Fruit fly (Drosophila melanogaster) whole organism, embryonic: ENCODE measurements around the gene Art9.

ENCODE experiments used
- Antp ChIP-seq: fragments of 200-800 bp; sonication (Bioruptor generic); optimal IDR thresholded peaks from 3 replicates; lab custom pipeline; 2016; ENCODE audit warnings: missing biosample characterization, missing genetic modification characterization
- Awh ChIP-seq: fragments of 200-800 bp; sonication (Bioruptor generic); IDR thresholded peaks from 2 replicates; pipeline ENCODE4, ENCODE4 v1.3.6; 2022; ENCODE audit warnings: missing biosample characterization, missing genetic modification characterization
- BEAF-32 ChIP-seq: fragments of 200-800 bp; sonication (Bioruptor generic); optimal IDR thresholded peaks from 3 replicates; lab custom pipeline; 2017; ENCODE audit warnings: missing biosample characterization, missing genetic modification characterization, mild to moderate bottlenecking, moderate library complexity, missing genetic modification reagents
- Blimp-1 ChIP-seq: fragments of 200-800 bp; sonication (Bioruptor generic); optimal IDR thresholded peaks from 3 replicates; lab custom pipeline; 2018; ENCODE audit warnings: missing biosample characterization, missing genetic modification characterization, mild to moderate bottlenecking, moderate library complexity, missing genetic modification reagents
- CG11695 ChIP-seq: fragments of 200-800 bp; sonication (Bioruptor generic); IDR thresholded peaks from 3 replicates; pipeline ENCODE4 v1.3.6; 2022; ENCODE audit warnings: missing biosample characterization, missing genetic modification characterization
- CG12155 ChIP-seq: fragments of 200-800 bp; sonication (Bioruptor generic); optimal IDR thresholded peaks from 3 replicates; lab custom pipeline; 2016; ENCODE audit warnings: missing biosample characterization, missing genetic modification characterization
- CG12744 ChIP-seq: fragments of 200-800 bp; sonication (Bioruptor generic); optimal IDR thresholded peaks from 2 replicates; lab custom pipeline; 2016; ENCODE audit warnings: missing biosample characterization, missing genetic modification characterization
- CG14441 ChIP-seq: fragments of 200-800 bp; sonication (Bioruptor generic); IDR thresholded peaks from 2 replicates; pipeline ENCODE4 v1.3.6; 2022; ENCODE audit warnings: missing biosample characterization, missing genetic modification characterization
- CG15073 ChIP-seq: fragments of 200-800 bp; sonication (Bioruptor generic); optimal IDR thresholded peaks from 2 replicates; lab custom pipeline; 2016; ENCODE audit warnings: missing biosample characterization, missing genetic modification characterization
- CG17568 ChIP-seq: fragments of 200-800 bp; sonication (Bioruptor generic); optimal IDR thresholded peaks from 2 replicates; lab custom pipeline; 2018; ENCODE audit warnings: missing biosample characterization, mild to moderate bottlenecking, missing genetic modification characterization, moderate library complexity
- CG17912 ChIP-seq: fragments of 200-800 bp; sonication (Bioruptor generic); optimal IDR thresholded peaks from 2 replicates; lab custom pipeline; 2018; ENCODE audit warnings: missing biosample characterization, mild to moderate bottlenecking, missing genetic modification characterization
- CG18619 ChIP-seq: fragments of 200-800 bp; sonication (Bioruptor generic); optimal IDR thresholded peaks from 3 replicates; lab custom pipeline; 2017; ENCODE audit warnings: missing biosample characterization, mild to moderate bottlenecking, missing genetic modification characterization
- CG2678 ChIP-seq: fragments of 200-800 bp; sonication (Bioruptor generic); optimal IDR thresholded peaks from 3 replicates; lab custom pipeline; 2019; ENCODE audit warnings: missing biosample characterization, mild to moderate bottlenecking, missing genetic modification characterization, moderate library complexity
- CG3281 ChIP-seq: fragments of 200-800 bp; sonication (Bioruptor generic); optimal IDR thresholded peaks from 3 replicates; lab custom pipeline; 2017; ENCODE audit warnings: missing biosample characterization, mild to moderate bottlenecking, missing genetic modification characterization
- CG6175 ChIP-seq: fragments of 200-800 bp; sonication (Bioruptor generic); IDR thresholded peaks from 3 replicates; pipeline ENCODE4 v1.3.6; 2022; ENCODE audit warnings: missing biosample characterization, missing genetic modification characterization
- CG9932 ChIP-seq: fragments of 200-800 bp; sonication (Bioruptor generic); IDR thresholded peaks from 2 replicates; pipeline ENCODE4 v1.3.6; 2022; ENCODE audit warnings: missing biosample characterization, missing genetic modification characterization
- CoRest ChIP-seq: fragments of 200-800 bp; sonication (Bioruptor generic); optimal IDR thresholded peaks from 3 replicates; lab custom pipeline; 2018; ENCODE audit warnings: missing biosample characterization, mild to moderate bottlenecking, missing genetic modification characterization, moderate library complexity
- Dad ChIP-seq: fragments of 200-800 bp; sonication (Bioruptor generic); optimal IDR thresholded peaks from 3 replicates; lab custom pipeline; 2016; ENCODE audit warnings: missing biosample characterization, missing genetic modification characterization
- Dbx ChIP-seq: fragments of 200-800 bp; sonication (Bioruptor generic); IDR thresholded peaks from 3 replicates; pipeline ENCODE4 v1.3.6; 2022; ENCODE audit warnings: missing biosample characterization, missing genetic modification characterization
- HLH54F ChIP-seq: fragments of 200-800 bp; sonication (Bioruptor generic); optimal IDR thresholded peaks from 3 replicates; lab custom pipeline; 2016; ENCODE audit warnings: missing biosample characterization, missing genetic modification characterization
- MBD-R2 ChIP-seq: fragments of 200-800 bp; sonication (Bioruptor generic); IDR thresholded peaks from 2 replicates; pipeline ENCODE4 v1.3.6; 2022; ENCODE audit warnings: missing biosample characterization, missing genetic modification characterization
- Max ChIP-seq: fragments of 200-800 bp; sonication (Bioruptor generic); optimal IDR thresholded peaks from 2 replicates; lab custom pipeline; 2016; ENCODE audit warnings: missing biosample characterization, mild to moderate bottlenecking, missing genetic modification characterization
- NC2α ChIP-seq: fragments of 200-800 bp; sonication (Bioruptor generic); optimal IDR thresholded peaks from 2 replicates; lab custom pipeline; 2016; ENCODE audit warnings: missing biosample characterization, missing genetic modification characterization
- Pdp1 ChIP-seq, 2 experiments: fragments of 200-800 bp; sonication (Bioruptor generic); optimal IDR thresholded peaks; 3 replicates each; lab custom pipeline; 2016; ENCODE audit warnings: missing biosample characterization in 2 of 2, missing genetic modification characterization in 2 of 2, mild to moderate bottlenecking in 1 of 2, moderate library complexity in 1 of 2
- Side ChIP-seq: fragments of 200-800 bp; sonication (Bioruptor generic); optimal IDR thresholded peaks from 2 replicates; lab custom pipeline; 2016; ENCODE audit warnings: missing biosample characterization, missing genetic modification characterization
- YL-1 ChIP-seq: fragments of 200-800 bp; sonication (Bioruptor generic); optimal IDR thresholded peaks from 3 replicates; lab custom pipeline; 2017; ENCODE audit warnings: missing biosample characterization, mild to moderate bottlenecking, missing genetic modification characterization
- ash1 ChIP-seq: fragments of 200-800 bp; sonication (Bioruptor generic); optimal IDR thresholded peaks from 2 replicates; lab custom pipeline; 2018; ENCODE audit warnings: missing biosample characterization, mild to moderate bottlenecking, missing genetic modification characterization
- az2 ChIP-seq: fragments of 200-800 bp; sonication (Bioruptor generic); optimal IDR thresholded peaks from 3 replicates; lab custom pipeline; 2016; ENCODE audit warnings: missing biosample characterization, missing genetic modification characterization
- bbx ChIP-seq: fragments of 200-800 bp; sonication (Bioruptor generic); IDR thresholded peaks from 2 replicates; pipeline ENCODE4 v1.3.6; 2022; ENCODE audit warnings: missing biosample characterization, missing genetic modification characterization; ENCODE audit not compliant: partially characterized antibody
- cad ChIP-seq: fragments of >200 bp; optimal IDR thresholded peaks from 2 replicates; lab custom pipeline; 2017; ENCODE audit warnings: missing biosample characterization, missing genetic modification characterization
- cas ChIP-seq: fragments of 200-800 bp; sonication (Bioruptor generic); IDR thresholded peaks from 2 replicates; pipeline ENCODE4 v1.3.6; 2022; ENCODE audit warnings: missing biosample characterization, missing genetic modification characterization
- dimm ChIP-seq: fragments of 200-800 bp; sonication (Bioruptor generic); IDR thresholded peaks from 2 replicates; pipeline ENCODE4 v1.3.6; 2022; ENCODE audit warnings: missing biosample characterization, missing genetic modification characterization
- dm ChIP-seq: fragments of 200-800 bp; sonication (Bioruptor generic); optimal IDR thresholded peaks from 3 replicates; lab custom pipeline; 2016; ENCODE audit warnings: missing biosample characterization, missing genetic modification characterization
- emc ChIP-seq: fragments of 200-800 bp; sonication (Bioruptor generic); optimal IDR thresholded peaks from 2 replicates; lab custom pipeline; 2016; ENCODE audit warnings: missing biosample characterization, missing genetic modification characterization
- fu2 ChIP-seq: fragments of 200-800 bp; sonication (Bioruptor generic); optimal IDR thresholded peaks from 2 replicates; lab custom pipeline; 2016; ENCODE audit warnings: missing biosample characterization, missing genetic modification characterization
- ham ChIP-seq: fragments of 200-800 bp; sonication (Bioruptor generic); IDR thresholded peaks from 2 replicates; pipeline ENCODE4 v1.3.6; 2022; ENCODE audit warnings: missing biosample characterization, missing genetic modification characterization
- jumu ChIP-seq: fragments of 200-800 bp; sonication (Bioruptor generic); optimal IDR thresholded peaks from 3 replicates; lab custom pipeline; 2016; ENCODE audit warnings: missing biosample characterization, missing genetic modification characterization
- kni ChIP-seq: fragments of 200-800 bp; sonication (Bioruptor generic); optimal IDR thresholded peaks from 3 replicates; lab custom pipeline; 2017; ENCODE audit warnings: mild to moderate bottlenecking, missing biosample characterization, missing genetic modification reagents, missing genetic modification characterization
- lmd ChIP-seq: fragments of 200-800 bp; sonication (Bioruptor generic); IDR thresholded peaks from 2 replicates; pipeline ENCODE4 v1.3.6; 2022; ENCODE audit warnings: missing biosample characterization, missing genetic modification characterization
- lola ChIP-seq, 3 experiments: fragments of >200 bp in 2 of 3; fragments of 200-800 bp in 1 of 3; sonication (Bioruptor generic) in 1 of 3; optimal IDR thresholded peaks; 2 replicates each; lab custom pipeline; 2017 to 2019; ENCODE audit warnings: missing biosample characterization in 3 of 3, missing genetic modification characterization in 3 of 3, mild to moderate bottlenecking in 1 of 3, moderate library complexity in 1 of 3
- nmo ChIP-seq: fragments of 200-800 bp; sonication (Bioruptor generic); optimal IDR thresholded peaks from 2 replicates; lab custom pipeline; 2018; ENCODE audit warnings: missing biosample characterization, mild to moderate bottlenecking, missing genetic modification characterization, moderate library complexity
- scrt ChIP-seq: fragments of 200-800 bp; sonication (Bioruptor generic); optimal IDR thresholded peaks from 2 replicates; lab custom pipeline; 2018; ENCODE audit warnings: missing biosample characterization, mild to moderate bottlenecking, missing genetic modification characterization, moderate library complexity
- sens ChIP-seq: fragments of 200-800 bp; sonication (Bioruptor generic); peaks from one replicate; lab custom pipeline; 2016; ENCODE audit warnings: missing biosample characterization, missing genetic modification characterization
- sisA ChIP-seq: fragments of 200-800 bp; sonication (Bioruptor generic); IDR thresholded peaks from 2 replicates; pipeline ENCODE4 v1.3.6; 2022; ENCODE audit warnings: missing biosample characterization, missing genetic modification characterization
- slbo ChIP-seq: fragments of 200-800 bp; sonication (Bioruptor generic); IDR thresholded peaks from 2 replicates; pipeline ENCODE4 v1.3.6; 2022; ENCODE audit warnings: missing biosample characterization, missing genetic modification characterization
- tx ChIP-seq: fragments of 200-800 bp; sonication (Bioruptor generic); optimal IDR thresholded peaks from 2 replicates; lab custom pipeline; 2016; ENCODE audit warnings: missing biosample characterization, missing genetic modification characterization
- yki ChIP-seq: fragments of >200 bp; optimal IDR thresholded peaks from 3 replicates; lab custom pipeline; 2018

The Art9 gene

dm6 chr3R:13914760-13915417 is 28.4 kb downstream of the Art9 start (continued):
- TF ChIP-seq Antp (GFP tag; lab: Kevin White, UChicago) = peak; percentile 75
- no peak for TF ChIP-seq yki (lab: Kevin White, UChicago)
- peak; percentile 85 for TF ChIP-seq CG2678 (tag; lab: Kevin White, UChicago)
- peak in 1 of 3 experiments; percentile 69 for TF ChIP-seq lola (GFP tag; optimal IDR thresholded peaks at IDR 0.05; lab: Kevin White, UChicago)
- peak; percentile 68; the same call in 2 of the 3 replicates for TF ChIP-seq Dbx (GFP tag; lab: Robert Waterston, UW)
- TF ChIP-seq jumu (GFP tag; lab: Kevin White, UChicago) = peak; percentile 70
- TF ChIP-seq fu2 (GFP tag; lab: Kevin White, UChicago) = peak; percentile 47
- TF ChIP-seq cas (GFP tag; lab: Robert Waterston, UW) = 0 out of 2 replicates have a peak, but pooled peaks have one; percentile 33
- peak; percentile 76 for TF ChIP-seq az2 (GFP tag; lab: Kevin White, UChicago)
- TF ChIP-seq CoRest (tag; lab: Kevin White, UChicago) = peak; percentile 83
- peak; percentile 86 for TF ChIP-seq CG14441 (GFP tag; lab: Robert Waterston, UW)
- peak; percentile 68 for TF ChIP-seq tx (GFP tag; lab: Kevin White, UChicago)
- TF ChIP-seq dimm (GFP tag; lab: Robert Waterston, UW) = peak; percentile 67
- TF ChIP-seq slbo (GFP tag; lab: Robert Waterston, UW) = peak; percentile 75
- no peak for TF ChIP-seq CG17912 (GFP tag; lab: Kevin White, UChicago)
- TF ChIP-seq CG17568 = peak; percentile 26
- TF ChIP-seq CG15073 (GFP tag; lab: Kevin White, UChicago) = no peak
- peak; percentile 53; the same call in 1 of the 2 replicates for TF ChIP-seq MBD-R2 (GFP tag; lab: Robert Waterston, UW)
- peak; percentile 62 for TF ChIP-seq Dad (GFP tag; lab: Kevin White, UChicago)
- no peak for TF ChIP-seq BEAF-32 (GFP tag; lab: Kevin White, UChicago)
- TF ChIP-seq CG9932 (GFP tag; lab: Robert Waterston, UW) = peak; percentile 69
- TF ChIP-seq HLH54F = peak; percentile 41
- TF ChIP-seq ham = peak; percentile 41; the same call in 1 of the 2 replicates
- peak; percentile 39 for TF ChIP-seq CG18619 (GFP tag; lab: Kevin White, UChicago)

- TF ChIP-seq kni (peak; percentile 52), YL-1 (GFP tag; lab: Kevin White, UChicago) (no peak), Blimp-1 (GFP tag; lab: Kevin White, UChicago) (peak; percentile 85), CG3281 (GFP tag; lab: Kevin White, UChicago) (no peak), Awh (peak; percentile 4; the same call in 1 of the 2 replicates), ash1 (GFP tag; lab: Kevin White, UChicago) (no peak)
Observed at dm6 chr3R:13913586-13913985, 29.7 kb downstream of the Art9 start.

DNA sequence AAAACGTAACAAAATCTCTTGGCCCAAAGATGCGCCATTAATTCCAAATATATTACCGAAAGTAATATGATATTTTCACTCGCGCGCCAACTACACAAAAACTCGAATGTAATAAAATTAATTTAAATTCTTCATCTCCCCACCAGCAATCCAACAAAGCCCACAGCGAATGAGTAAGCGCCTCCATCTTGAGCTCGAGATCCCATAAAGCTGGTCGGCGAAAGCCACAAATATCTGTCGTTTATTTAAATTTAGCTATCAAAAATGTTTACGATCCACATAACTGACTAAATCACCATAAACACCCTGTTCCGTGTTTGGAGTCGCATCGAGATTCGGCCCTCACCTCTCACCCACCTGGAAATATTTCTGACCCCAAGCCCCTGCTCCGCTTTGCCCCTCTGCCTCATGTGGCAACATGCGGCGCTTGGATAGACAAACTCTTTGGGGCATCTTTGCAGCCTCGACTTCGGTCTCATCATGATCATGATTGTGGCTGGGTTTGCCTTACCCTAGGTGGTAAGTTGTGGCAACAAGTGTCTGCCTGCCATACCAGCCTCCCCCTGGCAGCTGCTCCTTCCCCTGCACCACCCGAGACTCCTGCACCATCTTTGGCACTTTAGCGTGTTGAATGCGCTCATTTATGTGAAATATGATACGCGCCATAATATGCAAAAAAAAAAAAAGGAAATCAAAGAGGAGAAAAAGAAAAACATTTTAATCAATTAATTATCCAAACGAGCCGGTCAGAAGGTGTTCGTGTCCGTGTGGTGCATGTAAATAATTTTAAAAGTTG is 31.1 kb downstream of the Art9 start:
- TF ChIP-seq dm (GFP tag; lab: Kevin White, UChicago) (no peak), sens (GFP tag; lab: Kevin White, UChicago) (no peak), NC2α (no peak), cad (GFP tag; lab: Kevin White, UChicago) (no peak), CG12155 (no peak), bbx (GFP tag; lab: Robert Waterston, UW) (no peak), emc (GFP tag; lab: Kevin White, UChicago) (no peak), CG6175 (GFP tag; lab: Robert Waterston, UW) (peak; percentile 44; the same call in 1 of the 3 replicates), Max (GFP tag; lab: Kevin White, UChicago) (no peak), CG12744 (GFP tag; lab: Kevin White, UChicago) (no peak), CG11695 (no peak), sisA (no peak), lmd (no peak), Side (GFP tag; lab: Kevin White, UChicago) (no peak), scrt (no peak), Pdp1 (GFP tag; optimal IDR thresholded peaks at IDR 0.05; lab: Kevin White, UChicago) (no peak), nmo (GFP tag; lab: Kevin White, UChicago) (no peak)
